Worm (Caenorhabditis elegans) whole organism, L4 larva: ENCODE measurements around the gene daf-14.

Experiments used
- F10B5.3 ChIP-seq: sonication (generic microtip); optimal IDR thresholded peaks from 2 replicates; lab custom pipeline; 2016; ENCODE audit warnings: mild to moderate bottlenecking, missing genetic modification characterization, missing compliant biosample characterization
- F26F4.8 ChIP-seq: fragments of 200-800 bp; sonication (Bioruptor generic); conservative IDR thresholded peaks from 2 replicates; pipeline ENCODE4 v1.3.6; 2022; ENCODE audit warnings: missing genetic modification characterization, missing compliant biosample characterization
- F37D6.2 ChIP-seq: sonication (generic microtip); optimal IDR thresholded peaks from 2 replicates; lab custom pipeline; 2016; ENCODE audit warnings: mild to moderate bottlenecking, missing genetic modification characterization, missing compliant biosample characterization
- F44E2.7 ChIP-seq: fragments of 200-800 bp; sonication (Bioruptor generic); IDR thresholded peaks from 2 replicates; pipeline ENCODE4 v2.1.2; 2022; ENCODE audit warnings: missing genetic modification characterization, missing compliant biosample characterization
- T20F7.1 ChIP-seq: fragments of 200-800 bp; sonication (Bioruptor generic); optimal IDR thresholded peaks from 2 replicates; lab custom pipeline; 2018; ENCODE audit warnings: mild to moderate bottlenecking, missing genetic modification characterization, missing compliant biosample characterization
- Y5F2A.4 ChIP-seq: fragments of 200-800 bp; sonication (Bioruptor generic); optimal IDR thresholded peaks from 2 replicates; lab custom pipeline; 2018; ENCODE audit warnings: mild to moderate bottlenecking, missing genetic modification characterization, missing compliant biosample characterization
- Y75B8A.6 ChIP-seq: fragments of 200-800 bp; sonication (Bioruptor generic); IDR thresholded peaks from 2 replicates; pipeline ENCODE4 v1.3.6; 2022; ENCODE audit warnings: missing genetic modification reagents, missing genetic modification characterization, missing compliant biosample characterization
- ZK337.2 ChIP-seq: fragments of 200-800 bp; sonication (Bioruptor generic); IDR thresholded peaks from 2 replicates; pipeline ENCODE4 v1.3.6; 2022; ENCODE audit warnings: missing genetic modification reagents, missing genetic modification characterization, missing compliant biosample characterization
- ZK546.5 ChIP-seq, 2 experiments: sonication (generic microtip); optimal IDR thresholded peaks; 2 replicates each; lab custom pipeline; 2017; ENCODE audit warnings: missing biosample characterization in 2 of 2, missing genetic modification characterization in 2 of 2
- aha-1 ChIP-seq: fragments of 150-350 bp; peaks from one replicate; lab custom pipeline; 2014; ENCODE audit warnings: missing biosample characterization, missing genetic modification characterization
- arid-1 ChIP-seq: fragments of 200-800 bp; sonication (Bioruptor generic); conservative IDR thresholded peaks from 2 replicates; pipeline ENCODE4 v1.3.6; 2022; ENCODE audit warnings: missing genetic modification reagents, missing genetic modification characterization, missing compliant biosample characterization
- ceh-20 ChIP-seq: fragments of 200-800 bp; sonication (Bioruptor generic); IDR thresholded peaks from 2 replicates; pipeline ENCODE4 v1.3.6; 2022; ENCODE audit warnings: missing genetic modification reagents, missing genetic modification characterization, missing compliant biosample characterization
- ceh-28 ChIP-seq: fragments of 150-350 bp; optimal IDR thresholded peaks from 2 replicates; lab custom pipeline; 2014; ENCODE audit warnings: missing biosample characterization, missing genetic modification reagents, missing genetic modification characterization
- ceh-62 ChIP-seq: sonication (generic microtip); optimal IDR thresholded peaks from 2 replicates; lab custom pipeline; 2017; ENCODE audit warnings: missing biosample characterization, missing genetic modification characterization
- ceh-82 ChIP-seq: sonication (generic microtip); optimal IDR thresholded peaks from 2 replicates; lab custom pipeline; 2017; ENCODE audit warnings: missing biosample characterization, missing genetic modification characterization
- ces-1 ChIP-seq: fragments of 150-350 bp; sonication (generic microtip); optimal IDR thresholded peaks from 4 replicates; lab custom pipeline; 2014; ENCODE audit warnings: missing biosample characterization, missing genetic modification reagents, missing genetic modification characterization
- cey-2 ChIP-seq: sonication (generic microtip); optimal IDR thresholded peaks from 3 replicates; lab custom pipeline; 2017; ENCODE audit warnings: missing genetic modification characterization, mild to moderate bottlenecking, missing compliant biosample characterization, antibody characterized with exemption, borderline replicate concordance; ENCODE audit not compliant: insufficient read depth
- daf-12 ChIP-seq: fragments of 150-350 bp; optimal IDR thresholded peaks from 2 replicates; lab custom pipeline; 2014; ENCODE audit warnings: missing biosample characterization, missing genetic modification reagents, missing genetic modification characterization
- dmd-9 ChIP-seq: fragments of 200-800 bp; sonication (Bioruptor generic); IDR thresholded peaks from 2 replicates; pipeline ENCODE4 v1.3.6; 2022; ENCODE audit warnings: missing genetic modification reagents, missing genetic modification characterization, missing compliant biosample characterization
- dpl-1 ChIP-seq: fragments of 150-350 bp; optimal IDR thresholded peaks from 2 replicates; lab custom pipeline; 2014; ENCODE audit warnings: missing biosample characterization, missing genetic modification reagents, missing genetic modification characterization
- duxl-1 ChIP-seq: sonication (generic microtip); optimal IDR thresholded peaks from 2 replicates; lab custom pipeline; 2016; ENCODE audit warnings: mild to moderate bottlenecking, missing genetic modification characterization, moderate library complexity, missing compliant biosample characterization; ENCODE audit not compliant: poor library complexity
- dve-1 ChIP-seq: sonication (generic microtip); optimal IDR thresholded peaks from 2 replicates; lab custom pipeline; 2017; ENCODE audit warnings: antibody characterized with exemption, mild to moderate bottlenecking, missing genetic modification characterization, missing compliant biosample characterization; ENCODE audit not compliant: insufficient read depth
- egl-27 ChIP-seq: sonication (generic microtip); optimal IDR thresholded peaks from 3 replicates; lab custom pipeline; 2017; ENCODE audit warnings: missing biosample characterization, missing genetic modification reagents, missing genetic modification characterization
- egl-43 ChIP-seq: fragments of 200-800 bp; sonication (Bioruptor generic); IDR thresholded peaks from 2 replicates; pipeline ENCODE4 v1.3.6; 2022; ENCODE audit warnings: missing genetic modification reagents, missing genetic modification characterization, missing compliant biosample characterization
- hif-1 ChIP-seq, 2 experiments: sonication (generic microtip); optimal IDR thresholded peaks; 2 replicates each; lab custom pipeline; 2016 to 2017; ENCODE audit warnings: missing compliant biosample characterization in 2 of 2, missing genetic modification characterization in 2 of 2, missing genetic modification reagents in 2 of 2, missing genotype in 2 of 2, mild to moderate bottlenecking in 1 of 2
- hlh-30 ChIP-seq: sonication (generic microtip); optimal IDR thresholded peaks from 2 replicates; lab custom pipeline; 2017; ENCODE audit warnings: antibody characterized with exemption, mild to moderate bottlenecking, missing genetic modification characterization, missing compliant biosample characterization; ENCODE audit not compliant: insufficient read depth
- hmg-1.1 ChIP-seq: fragments of 200-800 bp; sonication (Bioruptor generic); IDR thresholded peaks from 2 replicates; pipeline ENCODE4 v1.3.6; 2022; ENCODE audit warnings: missing genetic modification reagents, missing genetic modification characterization, missing compliant biosample characterization
- lin-38 ChIP-seq: fragments of 200-800 bp; sonication (Bioruptor generic); IDR thresholded peaks from 2 replicates; pipeline ENCODE4 v1.3.6; 2022; ENCODE audit warnings: missing genetic modification reagents, missing genetic modification characterization, missing compliant biosample characterization
- lin-39 ChIP-seq: fragments of 150-350 bp; optimal IDR thresholded peaks from 2 replicates; lab custom pipeline; 2014; ENCODE audit warnings: missing biosample characterization, missing genetic modification reagents, missing genetic modification characterization
- lsy-2 ChIP-seq, 2 experiments: fragments of 150-350 bp in 1 of 2; sonication (generic microtip) in 1 of 2; optimal IDR thresholded peaks; 2 replicates each; lab custom pipeline; 2014 to 2017; ENCODE audit warnings: missing biosample characterization in 2 of 2, missing genetic modification characterization in 2 of 2
- madf-5 ChIP-seq, 2 experiments: fragments of 200-800 bp; sonication (Bioruptor generic); IDR thresholded peaks; 2 replicates each; pipeline ENCODE4 v1.3.6; 2022; ENCODE audit warnings: missing compliant biosample characterization in 2 of 2, missing genetic modification characterization in 2 of 2
- mes-2 ChIP-seq: sonication (generic microtip); optimal IDR thresholded peaks from 2 replicates; lab custom pipeline; 2016; ENCODE audit warnings: missing genotype, mild to moderate bottlenecking, missing genetic modification characterization, missing compliant biosample characterization; ENCODE audit not compliant: poor library complexity, severe bottlenecking
- nhr-11 ChIP-seq: fragments of 150-350 bp; optimal IDR thresholded peaks from 2 replicates; lab custom pipeline; 2014; ENCODE audit warnings: missing biosample characterization, missing genetic modification characterization
- nhr-237 ChIP-seq: sonication (generic microtip); optimal IDR thresholded peaks from 2 replicates; lab custom pipeline; 2017; ENCODE audit warnings: missing biosample characterization, missing genetic modification characterization
- nhr-25 ChIP-seq: sonication (generic microtip); optimal IDR thresholded peaks from 2 replicates; lab custom pipeline; 2017; ENCODE audit warnings: missing genetic modification characterization, mild to moderate bottlenecking, missing compliant biosample characterization, antibody characterized with exemption, moderate library complexity, borderline replicate concordance; ENCODE audit not compliant: insufficient read depth
- nhr-28 ChIP-seq: fragments of 150-350 bp; optimal IDR thresholded peaks from 2 replicates; lab custom pipeline; 2014; ENCODE audit warnings: missing biosample characterization, missing genetic modification characterization
- nhr-48 ChIP-seq: sonication (generic microtip); optimal IDR thresholded peaks from 2 replicates; lab custom pipeline; 2016; ENCODE audit warnings: mild to moderate bottlenecking, missing genetic modification characterization, missing compliant biosample characterization
- nhr-76 ChIP-seq: fragments of 150-350 bp; optimal IDR thresholded peaks from 2 replicates; lab custom pipeline; 2014; ENCODE audit warnings: missing biosample characterization, missing genetic modification characterization
- pqm-1 ChIP-seq: sonication (generic microtip); optimal IDR thresholded peaks from 2 replicates; lab custom pipeline; 2017; ENCODE audit warnings: missing biosample characterization, missing genetic modification characterization
- rbr-2 ChIP-seq: sonication (generic microtip); optimal IDR thresholded peaks from 2 replicates; lab custom pipeline; 2016; ENCODE audit warnings: missing genotype, missing genetic modification characterization, missing compliant biosample characterization
- saeg-2 ChIP-seq: fragments of 200-800 bp; sonication (Bioruptor generic); IDR thresholded peaks from 2 replicates; pipeline ENCODE4 v1.3.6; 2022; ENCODE audit warnings: missing genetic modification reagents, missing genetic modification characterization, missing compliant biosample characterization
- sdz-12 ChIP-seq: fragments of 200-800 bp; sonication (Bioruptor generic); optimal IDR thresholded peaks from 2 replicates; lab custom pipeline; 2018; ENCODE audit warnings: mild to moderate bottlenecking, missing genetic modification characterization, missing compliant biosample characterization
- snpc-1.2 ChIP-seq: fragments of 200-800 bp; sonication (Bioruptor generic); IDR thresholded peaks from 2 replicates; pipeline ENCODE4 v1.3.6; 2022; ENCODE audit warnings: missing genetic modification reagents, missing genetic modification characterization, missing compliant biosample characterization
- unc-39 ChIP-seq: sonication (generic microtip); optimal IDR thresholded peaks from 2 replicates; lab custom pipeline; 2017; ENCODE audit warnings: missing biosample characterization, missing genetic modification characterization
- unc-62 ChIP-seq, 3 experiments: fragments of 150-350 bp in 1 of 3; sonication (generic microtip); optimal IDR thresholded peaks in 2 of 3; peaks in 1 of 3; 1 replicate in 1 of 3; 2 replicates in 2 of 3; lab custom pipeline; 2014 to 2017; ENCODE audit warnings: missing biosample characterization in 3 of 3, missing genetic modification characterization in 3 of 3, missing genetic modification reagents in 3 of 3, missing genotype in 1 of 3
- zag-1 ChIP-seq: fragments of 150-350 bp; optimal IDR thresholded peaks from 2 replicates; lab custom pipeline; 2014; ENCODE audit warnings: missing biosample characterization, missing genetic modification characterization
- ztf-11 ChIP-seq: fragments of 150-350 bp; optimal IDR thresholded peaks from 2 replicates; lab custom pipeline; 2014; ENCODE audit warnings: missing biosample characterization, missing genetic modification characterization

Gene daf-14

DNA sequence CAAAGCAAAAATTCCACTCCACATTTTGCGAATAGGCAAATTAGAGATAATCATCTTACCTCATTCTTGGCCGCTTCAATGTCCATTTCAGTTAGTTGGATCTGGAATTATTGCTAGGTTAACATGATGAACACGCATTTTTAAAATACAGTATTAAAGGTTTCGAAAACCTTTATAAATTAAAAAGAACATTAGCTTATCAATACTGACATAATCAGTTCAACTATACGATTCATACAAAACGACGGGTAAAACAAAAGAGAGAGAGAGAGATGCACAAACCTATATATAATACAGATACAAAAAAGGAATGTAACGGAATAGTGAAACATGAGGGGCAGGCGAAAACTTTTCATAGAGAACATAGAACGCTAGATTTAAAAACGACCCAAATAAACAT is 31.1 kb downstream of the daf-14 start, which contains the start of gene thk-1:
Gene thk-1 (minus strand): TSS at position 101 of the 400 bp plus-strand sequence.
- TF ChIP-seq nhr-25 (tag; lab: Kevin White, UChicago) = no peak
- TF ChIP-seq F37D6.2 (tag; lab: Kevin White, UChicago) = no peak
- no peak for TF ChIP-seq egl-43 (GFP tag; lab: Robert Waterston, UW)
- no peak for TF ChIP-seq cey-2 (tag; lab: Kevin White, UChicago)
- TF ChIP-seq arid-1 = no peak
- TF ChIP-seq lsy-2 (tag; optimal IDR thresholded peaks at IDR 0.05; lab: Kevin White, UChicago) = no peak
- no peak for TF ChIP-seq egl-27 (tag; lab: Kevin White, UChicago)
- peak; percentile 55 for TF ChIP-seq aha-1 (tag; lab: Kevin White, UChicago)
- peak; percentile 7 for TF ChIP-seq nhr-28 (tag; lab: Kevin White, UChicago)
- peak; percentile 44 for TF ChIP-seq pqm-1 (tag; lab: Kevin White, UChicago)
- no peak for TF ChIP-seq ceh-20 (GFP tag; lab: Robert Waterston, UW)
- no peak for TF ChIP-seq hif-1 (tag; optimal IDR thresholded peaks at IDR 0.05; lab: Kevin White, UChicago)
- TF ChIP-seq duxl-1 (tag; lab: Kevin White, UChicago) = no peak
- no peak for TF ChIP-seq hlh-30 (tag; lab: Kevin White, UChicago)
- no peak for TF ChIP-seq Y75B8A.6 (GFP tag; lab: Robert Waterston, UW)
- TF ChIP-seq ceh-28 (tag; lab: Kevin White, UChicago) = no peak
- TF ChIP-seq mes-2 = no peak
- TF ChIP-seq ZK546.5 (tag; optimal IDR thresholded peaks at IDR 0.05; lab: Kevin White, UChicago) = no peak
- TF ChIP-seq dve-1 = peak; percentile 12
- TF ChIP-seq unc-62 (GFP tag; optimal IDR thresholded peaks at IDR 0.05 in 1 of 2; lab: Kevin White, UChicago) = peak in 1 of 2 experiments; percentile 49
- TF ChIP-seq unc-62 (tag; optimal IDR thresholded peaks at IDR 0.05; lab: Kevin White, UChicago) = no peak
- TF ChIP-seq hmg-1.1 = no peak
- no peak for TF ChIP-seq dmd-9 (GFP tag; lab: Robert Waterston, UW)

DNA sequence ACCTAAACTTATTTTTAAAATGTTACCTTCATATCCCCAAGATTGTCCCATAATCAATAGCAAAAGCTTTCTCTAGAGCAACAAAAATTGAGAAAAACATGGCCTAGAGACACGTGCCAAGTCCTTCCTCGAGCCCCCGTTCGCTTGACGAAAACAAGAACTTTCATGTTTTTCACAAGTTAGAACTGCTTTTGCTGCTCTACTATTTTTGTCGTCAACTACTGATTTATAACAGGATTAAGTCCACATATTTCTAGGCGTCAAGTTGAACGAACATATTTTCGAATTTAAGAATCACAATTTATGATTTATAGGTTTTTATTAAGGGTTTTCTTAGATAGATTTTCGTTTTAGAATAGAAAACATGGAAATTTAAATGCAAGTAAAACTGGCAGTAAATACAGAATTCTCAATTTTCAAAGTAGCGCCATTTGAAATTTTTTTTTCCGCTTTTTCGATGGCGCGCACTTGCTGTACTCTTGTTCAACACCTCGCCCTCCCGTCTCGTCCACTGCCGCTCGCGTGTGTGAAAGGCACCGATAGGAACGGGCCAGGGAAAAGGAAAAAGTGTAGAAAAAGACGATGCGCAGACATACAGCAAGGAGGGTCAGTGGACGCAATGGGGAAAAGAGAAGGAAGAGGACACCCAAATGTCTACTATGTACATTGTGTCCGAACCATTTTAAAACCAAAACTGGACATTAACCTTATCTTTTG is 33.9 kb downstream of the daf-14 start, which contains the start of gene rad-51:
Gene rad-51 (minus strand): TSS at position 51 of the 717 bp plus-strand sequence.
- no peak for TF ChIP-seq Y5F2A.4 (GFP tag; lab: Kevin White, UChicago)
- peak; percentile 77 for TF ChIP-seq lin-38 (GFP tag; lab: Robert Waterston, UW)
- peak; percentile 67 for TF ChIP-seq rbr-2 (tag; lab: Kevin White, UChicago)
- no peak for TF ChIP-seq ces-1 (GFP tag; lab: Kevin White, UChicago)
- no peak for TF ChIP-seq sdz-12 (GFP tag; lab: Kevin White, UChicago)
- no peak for TF ChIP-seq daf-12 (tag; lab: Kevin White, UChicago)
- TF ChIP-seq Y75B8A.6 (GFP tag; lab: Robert Waterston, UW) = no peak
- peak; percentile 76 for TF ChIP-seq nhr-28 (tag; lab: Kevin White, UChicago)
- TF ChIP-seq dpl-1 = peak; percentile 83
- TF ChIP-seq nhr-76 (tag; lab: Kevin White, UChicago) = no peak
- TF ChIP-seq madf-5 (GFP tag; IDR thresholded peaks at IDR 0.05; lab: Robert Waterston, UW) = no peak
- no peak for TF ChIP-seq F10B5.3 (tag; lab: Kevin White, UChicago)
- TF ChIP-seq dve-1 = peak; percentile 47
- TF ChIP-seq nhr-25 (tag; lab: Kevin White, UChicago) = peak; percentile 5
- no peak for TF ChIP-seq nhr-11 (tag; lab: Kevin White, UChicago)
- TF ChIP-seq saeg-2 (GFP tag; lab: Robert Waterston, UW) = no peak
- peak; percentile 76 for TF ChIP-seq mes-2
- TF ChIP-seq unc-39 (tag; lab: Kevin White, UChicago) = no peak
- TF ChIP-seq ztf-11 (tag; lab: Kevin White, UChicago) = no peak
- no peak for TF ChIP-seq lin-39 (tag; lab: Kevin White, UChicago)
- TF ChIP-seq snpc-1.2 = no peak
- TF ChIP-seq ceh-62 (tag; lab: Kevin White, UChicago) = no peak
- TF ChIP-seq zag-1 (tag; lab: Kevin White, UChicago) = no peak
- TF ChIP-seq F44E2.7 (GFP tag; lab: Robert Waterston, UW) = no peak
- TF ChIP-seq T20F7.1 (GFP tag; lab: Kevin White, UChicago) = no peak
- TF ChIP-seq F26F4.8 = no peak
- TF ChIP-seq ceh-82 = no peak
- TF ChIP-seq ZK546.5 (tag; optimal IDR thresholded peaks at IDR 0.05; lab: Kevin White, UChicago) = no peak
- no peak for TF ChIP-seq ZK337.2 (GFP tag; lab: Robert Waterston, UW)
- TF ChIP-seq nhr-237 (tag; lab: Kevin White, UChicago) = no peak
- peak in 1 of 2 experiments; percentile 69 for TF ChIP-seq lsy-2 (tag; optimal IDR thresholded peaks at IDR 0.05; lab: Kevin White, UChicago)
- no peak for TF ChIP-seq nhr-48 (tag; lab: Kevin White, UChicago)
